Fruit fly (Drosophila melanogaster): Measurements from ENCODE around the gene CG44838.

DNA sequence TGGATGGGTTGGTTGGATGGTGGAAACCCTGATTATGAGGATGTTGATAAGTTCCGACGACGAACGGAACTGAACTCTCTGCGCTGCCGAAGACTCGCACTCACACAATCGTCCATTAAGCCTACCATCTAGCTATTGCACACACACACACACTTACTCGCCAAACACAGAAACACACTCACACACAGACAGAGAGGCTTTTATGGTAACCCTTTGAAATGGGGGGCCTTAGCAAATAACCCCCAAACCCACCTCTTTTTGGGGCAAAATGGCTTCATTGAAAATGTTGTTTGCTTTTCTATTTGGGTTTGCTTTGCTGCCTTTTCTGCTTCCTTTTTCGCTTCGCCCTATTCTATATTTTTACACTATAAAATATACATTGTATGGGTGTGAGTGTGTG, 8.2 kb downstream of the CG44838 start:
- no peak for TF ChIP-seq CG4496 (GFP tag; IDR thresholded peaks at IDR 0.05)
- no peak for TF ChIP-seq gl (tag; optimal IDR thresholded peaks at IDR 0.05)
- no peak for TF ChIP-seq Snoo (tag; optimal IDR thresholded peaks at IDR 0.05)
- no peak for TF ChIP-seq CG8301 (tag; optimal IDR thresholded peaks at IDR 0.05)
- TF ChIP-seq CG17806 (tag; optimal IDR thresholded peaks at IDR 0.05), result no peak
- no peak for TF ChIP-seq CG15710 (tag; optimal IDR thresholded peaks at IDR 0.05)
- no peak for TF ChIP-seq Pif1B (GFP tag; optimal IDR thresholded peaks at IDR 0.05)
- no peak for TF ChIP-seq CG13204 (GFP tag; optimal IDR thresholded peaks at IDR 0.05)
